Fruit fly (Drosophila melanogaster): ENCODE data around the gene Rcd-1.

Gene Rcd-1

DNA sequence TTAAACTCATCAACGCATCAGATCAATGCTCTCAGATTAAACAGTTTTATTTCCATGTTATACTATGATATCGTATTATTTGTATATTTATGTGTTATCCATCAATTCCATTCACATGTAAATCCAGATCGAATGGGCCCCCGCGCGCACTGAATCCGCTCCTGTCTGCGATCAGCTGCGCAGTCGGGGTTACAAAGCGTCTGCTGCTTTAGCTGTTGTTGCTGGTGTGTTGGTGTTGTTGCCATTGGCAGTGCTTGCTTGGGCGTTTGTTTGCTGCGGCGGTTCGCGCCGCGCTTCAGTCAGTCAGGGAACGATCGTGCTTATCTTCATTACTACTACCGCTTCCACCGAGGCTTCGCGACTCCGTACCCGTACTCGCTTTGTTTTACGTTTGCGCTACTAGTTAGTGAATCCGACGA lies 28.4 kb downstream of the Rcd-1 start, which contains the start of gene Zw:
TSS of gene Zw (plus strand) at position 262 of the 419 bp plus-strand sequence.
- TF ChIP-seq CG8478 (optimal IDR thresholded peaks at IDR 0.05): no peak
- peak; percentile 14 for TF ChIP-seq Dll (optimal IDR thresholded peaks at IDR 0.05)

DNA sequence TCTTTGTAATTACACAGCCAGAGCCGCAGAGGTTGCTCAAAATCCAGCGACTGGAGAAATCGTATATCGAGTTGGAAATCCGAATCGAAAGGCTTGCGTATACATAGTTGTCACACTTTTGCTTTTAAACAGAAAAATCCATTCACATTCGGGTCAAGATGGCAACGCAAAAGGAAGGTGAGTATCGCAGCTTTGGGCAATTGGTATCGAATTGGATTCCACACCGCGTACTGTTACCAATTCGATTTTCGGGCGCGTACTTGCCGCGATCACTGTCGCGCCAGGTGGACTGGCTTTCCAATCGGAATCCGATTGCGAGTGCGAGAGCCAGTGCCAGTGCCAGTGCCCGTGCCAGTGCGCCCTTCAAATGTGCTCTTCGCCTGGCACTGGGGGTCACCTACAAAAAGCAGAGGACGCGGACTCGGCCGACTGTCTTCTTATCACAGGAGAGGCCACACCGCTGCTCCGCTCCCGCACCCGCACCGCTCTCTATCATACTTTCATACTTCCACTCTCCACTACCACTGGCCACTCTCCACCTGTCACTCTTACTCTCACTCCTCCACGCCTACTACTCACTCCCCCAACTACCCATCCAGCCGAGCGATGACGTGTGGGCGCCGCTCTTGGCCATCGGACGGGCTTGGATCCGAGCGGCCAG lies 29.0 kb downstream of the Rcd-1 start:
- no peak for TF ChIP-seq pan (optimal IDR thresholded peaks at IDR 0.05)
- TF ChIP-seq EcR (GFP tag; optimal IDR thresholded peaks at IDR 0.05): no peak
- TF ChIP-seq CG8478 (optimal IDR thresholded peaks at IDR 0.05): no peak
- TF ChIP-seq usp (GFP tag; optimal IDR thresholded peaks at IDR 0.05): no peak
- TF ChIP-seq Dll (optimal IDR thresholded peaks at IDR 0.05): no peak
- no peak for TF ChIP-seq psq (optimal IDR thresholded peaks at IDR 0.05)

DNA sequence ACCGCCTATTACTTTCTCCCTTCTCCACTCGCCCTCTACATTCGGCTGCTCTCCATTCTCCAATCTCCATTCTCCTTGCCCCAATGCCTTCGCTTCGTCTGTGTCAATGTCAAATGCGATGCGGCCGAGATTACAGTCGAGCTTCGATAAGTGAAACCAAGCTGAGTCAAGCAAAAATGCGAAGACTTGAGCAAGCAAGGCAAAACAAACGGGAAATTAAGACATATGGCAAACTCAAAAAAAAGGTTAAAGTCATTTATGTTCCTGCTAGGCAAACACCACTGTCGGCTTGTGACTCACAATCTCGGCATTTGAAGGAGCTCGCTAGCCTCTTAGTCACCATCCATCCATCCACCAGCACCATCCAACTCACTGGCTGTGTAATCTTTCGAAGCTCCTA lies 29.8 kb downstream of the Rcd-1 start:
- TF ChIP-seq CG8478 (optimal IDR thresholded peaks at IDR 0.05): no peak

DNA sequence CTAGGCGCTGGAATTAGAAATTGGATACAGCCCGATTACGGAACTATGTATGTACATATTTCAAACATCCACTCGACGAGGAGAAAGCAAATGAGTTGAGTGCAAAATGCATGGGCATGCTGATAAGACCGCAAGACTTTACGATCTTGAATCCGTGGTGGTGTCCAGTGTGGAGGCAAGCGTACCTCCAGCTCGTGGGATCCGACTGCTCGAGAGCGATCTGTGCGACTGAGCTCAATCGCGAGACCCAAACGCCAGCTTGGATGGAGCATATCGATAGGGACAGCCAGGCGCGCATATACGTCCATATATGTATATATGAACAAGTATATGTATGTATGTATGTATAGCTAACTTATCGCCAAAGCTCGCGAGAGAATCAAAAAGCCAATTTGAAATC lies 37.1 kb downstream of the Rcd-1 start, which contains the start of gene et:
TSS of gene et (minus strand) at position 230 of the 400 bp plus-strand sequence.
- no peak for TF ChIP-seq psq (optimal IDR thresholded peaks at IDR 0.05)
- no peak for TF ChIP-seq pan (optimal IDR thresholded peaks at IDR 0.05)
- TF ChIP-seq EcR (GFP tag; optimal IDR thresholded peaks at IDR 0.05): no peak
- no peak for TF ChIP-seq usp (GFP tag; optimal IDR thresholded peaks at IDR 0.05)
- no peak for TF ChIP-seq CG8478 (optimal IDR thresholded peaks at IDR 0.05)
- no peak for TF ChIP-seq Dll (optimal IDR thresholded peaks at IDR 0.05)

DNA sequence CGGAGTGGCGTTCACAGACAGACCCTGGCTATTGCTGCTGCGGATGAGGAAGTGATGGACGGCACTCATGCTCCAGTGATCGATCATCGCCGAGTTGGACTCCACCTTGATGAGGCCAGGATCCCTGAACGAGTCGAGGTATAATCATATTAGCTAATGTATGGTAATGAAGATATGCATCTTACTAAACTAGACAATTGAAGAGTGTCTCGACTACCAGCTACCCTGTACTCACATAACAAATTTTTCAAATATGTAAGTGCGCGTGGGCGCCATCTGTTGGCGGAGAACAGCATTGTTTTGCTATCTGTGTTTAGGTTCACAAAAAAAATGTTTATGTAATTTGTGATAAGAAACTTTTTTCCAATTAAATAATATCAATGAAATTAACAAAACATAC lies 40.6 kb downstream of the Rcd-1 start:
- TF ChIP-seq EcR (GFP tag; optimal IDR thresholded peaks at IDR 0.05) (no peak), pan (optimal IDR thresholded peaks at IDR 0.05) (no peak), usp (GFP tag; optimal IDR thresholded peaks at IDR 0.05) (no peak), psq (optimal IDR thresholded peaks at IDR 0.05) (no peak), Dll (optimal IDR thresholded peaks at IDR 0.05) (no peak), CG8478 (optimal IDR thresholded peaks at IDR 0.05) (no peak)

DNA sequence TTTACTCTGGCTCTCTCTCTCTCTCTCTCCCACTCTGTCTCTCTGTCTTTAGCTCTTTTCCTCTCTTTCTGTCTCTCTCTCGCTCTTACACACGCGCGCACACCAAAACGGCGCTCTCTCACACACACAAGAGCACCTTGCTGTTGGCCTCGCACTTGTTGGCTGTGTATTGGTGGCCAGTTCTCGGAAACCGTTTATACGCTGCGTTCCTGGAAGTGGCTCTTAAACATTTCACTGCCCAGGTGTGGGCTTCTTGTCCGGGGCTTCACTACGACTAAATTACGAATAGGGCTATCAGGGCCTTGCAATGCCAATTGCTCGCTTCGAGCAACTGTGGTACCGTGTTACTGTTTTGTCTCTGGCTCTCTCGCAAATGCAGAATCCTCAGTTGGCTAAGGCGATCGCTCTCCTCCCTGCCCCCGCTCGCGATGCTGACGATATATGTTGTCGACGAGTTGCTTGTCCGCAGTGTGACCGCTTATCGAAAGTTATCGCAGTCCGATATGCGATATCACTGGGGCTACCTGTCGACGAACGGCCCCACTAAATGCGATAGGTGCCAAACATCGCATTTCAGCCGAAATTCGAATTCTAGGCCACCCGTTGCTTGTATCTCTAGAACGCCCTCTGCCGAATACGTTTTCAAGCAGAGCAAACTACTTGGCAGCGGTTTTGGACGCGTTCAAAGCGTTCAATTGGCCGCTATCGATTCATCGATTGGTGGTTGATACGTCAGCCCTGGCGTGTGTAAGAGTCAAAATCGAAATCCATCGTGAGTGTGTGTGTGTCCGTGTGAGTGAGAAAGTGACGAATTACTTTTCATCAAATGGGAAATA lies 44.7 kb downstream of the Rcd-1 start, which contains the start of the genes dome and Ubqn:
TSS of gene dome (minus strand) at position 479 of the 836 bp plus-strand sequence.
TSS of gene Ubqn (plus strand) at position 769 of the 836 bp plus-strand sequence.
- TF ChIP-seq pan (optimal IDR thresholded peaks at IDR 0.05) (no peak), Dll (optimal IDR thresholded peaks at IDR 0.05) (peak; percentile 97)

DNA sequence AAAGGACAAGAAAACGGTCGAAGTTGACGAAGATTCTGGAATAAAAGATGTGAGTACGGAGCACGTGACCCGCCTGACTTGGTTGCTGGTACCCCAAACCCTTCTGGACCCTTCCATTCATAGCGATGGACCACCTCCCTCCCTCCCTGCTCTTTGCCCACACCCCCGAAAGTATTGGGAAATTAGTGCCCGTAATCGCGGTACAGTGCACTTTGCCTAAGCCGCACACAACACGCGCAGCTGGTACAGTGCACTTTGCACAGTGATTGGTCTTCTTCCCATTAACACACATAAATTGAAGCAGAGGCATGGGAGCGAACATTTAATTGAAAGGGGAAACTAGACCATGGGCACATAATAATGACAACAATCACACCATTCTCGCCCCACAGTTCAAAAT lies 45.5 kb downstream of the Rcd-1 start:
- TF ChIP-seq pan (optimal IDR thresholded peaks at IDR 0.05) (no peak), usp (GFP tag; optimal IDR thresholded peaks at IDR 0.05) (no peak), psq (optimal IDR thresholded peaks at IDR 0.05) (no peak), Dll (optimal IDR thresholded peaks at IDR 0.05) (no peak), CG8478 (optimal IDR thresholded peaks at IDR 0.05) (no peak), EcR (GFP tag; optimal IDR thresholded peaks at IDR 0.05) (no peak)

DNA sequence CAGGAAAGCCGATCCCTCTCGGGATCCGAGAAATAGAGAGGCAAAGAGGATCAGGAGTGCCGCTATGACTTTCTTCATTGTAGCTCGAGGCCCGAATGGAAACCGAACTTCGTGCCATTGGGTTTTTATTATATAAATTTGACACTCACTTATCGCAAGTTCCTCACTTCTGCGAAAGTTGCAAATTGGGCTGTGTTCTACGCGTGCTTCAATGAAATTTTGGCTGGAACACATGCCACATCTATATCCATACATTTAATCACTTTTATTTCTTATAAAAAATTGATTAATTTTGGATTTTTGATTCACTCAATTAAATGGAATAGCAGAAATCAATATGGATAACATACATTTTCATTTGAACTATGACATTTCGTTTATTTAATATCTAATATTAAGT lies 50.3 kb downstream of the Rcd-1 start, which contains the start of gene CG14227:
TSS of gene CG14227 (minus strand) at position 101 of the 400 bp plus-strand sequence.
- TF ChIP-seq EcR (GFP tag; optimal IDR thresholded peaks at IDR 0.05) (no peak), Dll (optimal IDR thresholded peaks at IDR 0.05) (no peak), pan (optimal IDR thresholded peaks at IDR 0.05) (no peak), CG8478 (optimal IDR thresholded peaks at IDR 0.05) (no peak), usp (GFP tag; optimal IDR thresholded peaks at IDR 0.05) (no peak), psq (optimal IDR thresholded peaks at IDR 0.05) (no peak)

DNA sequence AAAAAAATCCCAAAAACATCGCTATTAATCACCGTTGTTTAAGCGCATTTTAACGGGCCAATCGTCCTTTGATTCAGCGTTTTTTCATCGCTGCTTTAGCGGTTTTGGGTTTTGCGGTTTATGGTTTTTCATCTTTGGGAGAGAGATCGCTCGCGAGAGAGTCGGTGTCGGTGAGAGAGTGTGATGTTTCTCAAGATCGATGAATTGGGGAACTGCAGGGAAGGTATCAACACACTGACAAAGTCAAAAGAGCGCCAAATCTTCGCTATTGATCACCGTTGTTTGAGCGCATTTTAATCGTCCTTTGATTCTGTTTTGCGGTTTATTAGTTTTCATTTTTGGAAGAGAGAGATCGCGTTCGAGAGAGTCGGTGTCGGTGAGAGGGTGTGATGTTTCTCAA lies 51.5 kb downstream of the Rcd-1 start:
- no peak for TF ChIP-seq psq (optimal IDR thresholded peaks at IDR 0.05)
- TF ChIP-seq CG8478 (optimal IDR thresholded peaks at IDR 0.05): no peak
- TF ChIP-seq pan (optimal IDR thresholded peaks at IDR 0.05): no peak
- no peak for TF ChIP-seq Dll (optimal IDR thresholded peaks at IDR 0.05)
- no peak for TF ChIP-seq EcR (GFP tag; optimal IDR thresholded peaks at IDR 0.05)

Data from whole organism.